Worm (Caenorhabditis elegans) whole organism, early embryonic: ENCODE measurements around the gene M03A1.8.

Experiments used
- aly-1 ChIP-seq: sonication (generic microtip); optimal IDR thresholded peaks from 2 replicates; lab custom pipeline; 2016; ENCODE audit warnings: missing genetic modification characterization, missing compliant biosample characterization
- ama-1 ChIP-seq: fragments of 150-350 bp; optimal IDR thresholded peaks from 2 replicates; lab custom pipeline; 2014
- ceh-36 ChIP-seq: sonication (generic microtip); optimal IDR thresholded peaks from 2 replicates; lab custom pipeline; 2016; ENCODE audit warnings: missing genetic modification characterization, inconsistent platforms, missing compliant biosample characterization
- flt-1 ChIP-seq: fragments of 200-800 bp; sonication (Bioruptor generic); IDR thresholded peaks from 2 replicates; pipeline ENCODE4 v1.3.6; 2022; ENCODE audit warnings: missing genetic modification characterization, missing compliant biosample characterization
- hmbx-1 ChIP-seq: sonication (generic microtip); optimal IDR thresholded peaks from 2 replicates; lab custom pipeline; 2016; ENCODE audit warnings: mild to moderate bottlenecking, missing genetic modification characterization, missing compliant biosample characterization
- hmg-4 ChIP-seq: fragments of 200-800 bp; sonication (Bioruptor generic); optimal IDR thresholded peaks from 2 replicates; lab custom pipeline; 2018; ENCODE audit warnings: mild to moderate bottlenecking, missing genetic modification characterization, missing compliant biosample characterization
- hnd-1 ChIP-seq: sonication (generic microtip); optimal IDR thresholded peaks from 2 replicates; lab custom pipeline; 2016; ENCODE audit warnings: missing genetic modification characterization, missing compliant biosample characterization
- pes-1 ChIP-seq: fragments of 200-800 bp; sonication (Bioruptor generic); IDR thresholded peaks from 2 replicates; pipeline ENCODE4 v1.3.6; 2022; ENCODE audit warnings: missing genetic modification reagents, missing genetic modification characterization, missing compliant biosample characterization
- scrt-1 ChIP-seq: fragments of 200-800 bp; sonication (Bioruptor generic); IDR thresholded peaks from 2 replicates; pipeline ENCODE4 v1.3.6; 2022; ENCODE audit warnings: missing genetic modification characterization, missing compliant biosample characterization
- tbx-37 ChIP-seq: fragments of 200-800 bp; sonication (Bioruptor generic); conservative IDR thresholded peaks from 2 replicates; pipeline ENCODE4 v1.3.6; 2022; ENCODE audit warnings: missing genetic modification reagents, missing genetic modification characterization, missing compliant biosample characterization

- TF ChIP-seq ama-1 (lab: Kevin White, UChicago) (no peak), scrt-1 (GFP tag; lab: Robert Waterston, UW) (no peak), aly-1 (tag; lab: Kevin White, UChicago) (no peak), hnd-1 (tag; lab: Kevin White, UChicago) (no peak), pes-1 (GFP tag; lab: Robert Waterston, UW) (no peak), flt-1 (GFP tag; lab: Robert Waterston, UW) (no peak), tbx-37 (GFP tag; lab: Robert Waterston, UW) (no peak), hmbx-1 (no peak), ceh-36 (tag; lab: Kevin White, UChicago) (no peak), hmg-4 (GFP tag; lab: Kevin White, UChicago) (no peak)
Observed at ce11 chrII:4537141-4537540, 23.0 kb upstream of the M03A1.8 start, which contains the start of gene sra-33.
